Fruit fly (Drosophila melanogaster) whole organism: Measurements from ENCODE around the gene CG1910.

Source experiments
- pan ChIP-seq: fragments of >200 bp; optimal IDR thresholded peaks from 2 replicates; lab custom pipeline; 2017
- psq ChIP-seq: fragments of >200 bp; optimal IDR thresholded peaks from 2 replicates; lab custom pipeline; 2017
- usp ChIP-seq: fragments of >200 bp; optimal IDR thresholded peaks from 2 replicates; lab custom pipeline; 2017; ENCODE audit warnings: missing biosample characterization, missing genetic modification characterization, mixed read lengths

DNA sequence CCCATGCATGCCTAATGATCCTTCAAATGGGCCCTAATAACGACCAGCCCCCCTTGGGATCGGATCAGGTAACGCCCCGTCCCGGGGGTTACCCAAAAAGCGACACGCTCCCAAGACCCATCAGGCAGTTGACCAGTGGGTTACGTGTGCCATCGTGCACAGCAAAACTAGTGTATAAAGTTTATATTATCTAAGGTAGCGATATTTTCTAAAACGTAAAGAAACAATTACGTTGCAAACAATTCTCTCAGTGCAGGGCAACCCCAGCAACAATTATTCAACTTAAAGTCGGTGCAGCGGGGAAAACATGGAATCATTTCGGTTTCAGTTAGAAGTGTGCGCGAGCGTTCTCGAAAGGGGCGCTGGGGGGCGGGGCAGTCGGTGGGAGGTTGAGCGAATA, 34.9 kb upstream of the CG1910 start:
- TF ChIP-seq pan (lab: Kevin White, UChicago) = no peak
- TF ChIP-seq psq (lab: Kevin White, UChicago) = no peak
- TF ChIP-seq usp (GFP tag; lab: Kevin White, UChicago) = no peak
